Worm (Caenorhabditis elegans): ENCODE results near the gene pygl-1.

The pygl-1 gene

ce11 chrV:3626944-3627343, 48.1 kb downstream of the pygl-1 start, which contains the start of gene F59B1.4:
Gene F59B1.4, minus strand, starts transcription at chrV:3627044.
- TF ChIP-seq ceh-82 (tag; optimal IDR thresholded peaks at IDR 0.05) (no peak), lin-15B (tag; optimal IDR thresholded peaks at IDR 0.05) (no peak), nhr-28 (tag; optimal IDR thresholded peaks at IDR 0.05) (no peak), elt-3 (tag; optimal IDR thresholded peaks at IDR 0.05) (no peak)

- TF ChIP-seq nhr-77 (tag; optimal IDR thresholded peaks at IDR 0.05) (no peak), elt-2 (tag; optimal IDR thresholded peaks at IDR 0.05) (no peak), unc-39 (tag; optimal IDR thresholded peaks at IDR 0.05) (no peak), mdl-1 (tag; optimal IDR thresholded peaks at IDR 0.05) (no peak), ceh-82 (tag; optimal IDR thresholded peaks at IDR 0.05) (no peak), R02D3.7 (tag; optimal IDR thresholded peaks at IDR 0.05) (no peak), nhr-237 (tag; optimal IDR thresholded peaks at IDR 0.05) (no peak), nhr-12 (tag; optimal IDR thresholded peaks at IDR 0.05) (no peak), jun-1 (tag; optimal IDR thresholded peaks at IDR 0.05) (no peak), snpc-4 (tag; optimal IDR thresholded peaks at IDR 0.05) (no peak), ama-1 (optimal IDR thresholded peaks at IDR 0.05) (no peak), aly-2 (tag; optimal IDR thresholded peaks at IDR 0.05) (no peak), skn-1 (tag; optimal IDR thresholded peaks at IDR 0.05) (no peak), egl-27 (tag; optimal IDR thresholded peaks at IDR 0.05) (no peak), daf-12 (tag; optimal IDR thresholded peaks at IDR 0.05) (no peak), mml-1 (tag; optimal IDR thresholded peaks at IDR 0.05) (no peak)
Observed at ce11 chrV:3631591-3631990, 52.8 kb downstream of the pygl-1 start, which contains the start of gene F59B1.6. Gene F59B1.6, minus strand, starts transcription at chrV:3631691.

- no peak for TF ChIP-seq ama-1 (optimal IDR thresholded peaks at IDR 0.05)
- no peak for TF ChIP-seq lin-39 (tag; optimal IDR thresholded peaks at IDR 0.05)
- TF ChIP-seq elt-1 (tag; optimal IDR thresholded peaks at IDR 0.05), result no peak
- TF ChIP-seq snpc-4 (tag; optimal IDR thresholded peaks at IDR 0.05), result no peak
- no peak for TF ChIP-seq unc-62 (GFP tag; optimal IDR thresholded peaks at IDR 0.05)
- TF ChIP-seq mml-1 (tag; optimal IDR thresholded peaks at IDR 0.05), result no peak
- TF ChIP-seq fos-1 (tag; optimal IDR thresholded peaks at IDR 0.05), result no peak
- TF ChIP-seq skn-1 (tag; optimal IDR thresholded peaks at IDR 0.05), result no peak
- TF ChIP-seq sea-2 (GFP tag; optimal IDR thresholded peaks at IDR 0.05), result no peak
- no peak for TF ChIP-seq nhr-28 (tag; optimal IDR thresholded peaks at IDR 0.05)
- TF ChIP-seq elt-2 (tag; optimal IDR thresholded peaks at IDR 0.05), result peak; percentile 94
- no peak for TF ChIP-seq egl-5 (tag; optimal IDR thresholded peaks at IDR 0.05)
- TF ChIP-seq jun-1 (tag; optimal IDR thresholded peaks at IDR 0.05), result peak; percentile 24
- peak; percentile 54 for TF ChIP-seq nfya-1 (tag; optimal IDR thresholded peaks at IDR 0.05; ENCODE audit: insufficient read depth)
- no peak for TF ChIP-seq ceh-82 (tag; optimal IDR thresholded peaks at IDR 0.05)
- TF ChIP-seq nhr-25 (tag; optimal IDR thresholded peaks at IDR 0.05), result no peak
- TF ChIP-seq pqm-1 (tag; optimal IDR thresholded peaks at IDR 0.05), result peak; percentile 90
- peak; percentile 28 for TF ChIP-seq pha-4 (tag; optimal IDR thresholded peaks at IDR 0.05)
Observed at ce11 chrV:3632249-3633030, 53.6 kb downstream of the pygl-1 start.

- no peak for TF ChIP-seq ZK546.5 (tag; optimal IDR thresholded peaks at IDR 0.05)
- no peak for TF ChIP-seq ceh-28 (tag; optimal IDR thresholded peaks at IDR 0.05)
- no peak for TF ChIP-seq mml-1 (tag; optimal IDR thresholded peaks at IDR 0.05)
Observed at ce11 chrV:3633041-3633440, 54.2 kb downstream of the pygl-1 start, which contains the start of gene F59B1.2. Gene F59B1.2, plus strand, starts transcription at chrV:3633341.

- TF ChIP-seq elt-3 (tag; optimal IDR thresholded peaks at IDR 0.05) (no peak), eor-1 (tag; optimal IDR thresholded peaks at IDR 0.05) (no peak), nfya-1 (tag; optimal IDR thresholded peaks at IDR 0.05; ENCODE audit: insufficient read depth) (peak; percentile 27), fkh-10 (GFP tag; optimal IDR thresholded peaks at IDR 0.05) (no peak), daf-12 (tag; optimal IDR thresholded peaks at IDR 0.05) (no peak), snpc-4 (tag; optimal IDR thresholded peaks at IDR 0.05) (no peak), R02D3.7 (tag; optimal IDR thresholded peaks at IDR 0.05) (no peak), tbx-2 (tag; optimal IDR thresholded peaks at IDR 0.05) (no peak), mml-1 (tag; optimal IDR thresholded peaks at IDR 0.05) (no peak), ztf-11 (tag; optimal IDR thresholded peaks at IDR 0.05) (no peak), ama-1 (optimal IDR thresholded peaks at IDR 0.05) (no peak), unc-39 (tag; optimal IDR thresholded peaks at IDR 0.05) (no peak), ceh-82 (tag; optimal IDR thresholded peaks at IDR 0.05) (no peak), nhr-237 (tag; optimal IDR thresholded peaks at IDR 0.05) (no peak), ceh-28 (tag; optimal IDR thresholded peaks at IDR 0.05) (peak; percentile 61), fos-1 (tag; optimal IDR thresholded peaks at IDR 0.05) (peak; percentile 11), fkh-2 (tag; optimal IDR thresholded peaks at IDR 0.05) (no peak), ZK546.5 (tag; optimal IDR thresholded peaks at IDR 0.05) (no peak), elt-2 (tag; optimal IDR thresholded peaks at IDR 0.05) (peak; percentile 96), nhr-77 (tag; optimal IDR thresholded peaks at IDR 0.05) (no peak), aly-2 (tag; optimal IDR thresholded peaks at IDR 0.05) (no peak), zag-1 (tag; optimal IDR thresholded peaks at IDR 0.05) (no peak), pha-4 (tag; optimal IDR thresholded peaks at IDR 0.05) (peak; percentile 80), egl-5 (tag; optimal IDR thresholded peaks at IDR 0.05) (no peak), nhr-43 (tag; optimal IDR thresholded peaks at IDR 0.05; ENCODE audit: poor library complexity, severe bottlenecking) (no peak), elt-1 (tag; optimal IDR thresholded peaks at IDR 0.05) (no peak), mdl-1 (tag; optimal IDR thresholded peaks at IDR 0.05) (no peak), nhr-67 (tag; optimal IDR thresholded peaks at IDR 0.05) (no peak), sea-2 (GFP tag; optimal IDR thresholded peaks at IDR 0.05) (no peak)
Observed at ce11 chrV:3634293-3635016, 55.6 kb downstream of the pygl-1 start.
